Worm (Caenorhabditis elegans) whole organism, L3 larva: ENCODE data around the gene idpc-2.

Experiments
- R02D3.7 ChIP-seq: fragments of 150-350 bp; optimal IDR thresholded peaks from 2 replicates; lab custom pipeline; 2014; ENCODE audit warnings: missing biosample characterization, missing genetic modification characterization
- ZK546.5 ChIP-seq: sonication (generic microtip); optimal IDR thresholded peaks from 2 replicates; lab custom pipeline; 2017; ENCODE audit warnings: missing biosample characterization, missing genetic modification characterization
- aly-2 ChIP-seq: fragments of 150-350 bp; optimal IDR thresholded peaks from 2 replicates; lab custom pipeline; 2014; ENCODE audit warnings: missing biosample characterization, missing genetic modification characterization
- ama-1 ChIP-seq: fragments of 150-350 bp; optimal IDR thresholded peaks from 2 replicates; lab custom pipeline; 2018
- ceh-16 ChIP-seq: sonication (generic microtip); optimal IDR thresholded peaks from 2 replicates; lab custom pipeline; 2017; ENCODE audit warnings: missing biosample characterization, missing genetic modification characterization
- ceh-28 ChIP-seq: fragments of 150-350 bp; optimal IDR thresholded peaks from 2 replicates; lab custom pipeline; 2014; ENCODE audit warnings: missing biosample characterization, missing genetic modification reagents, missing genetic modification characterization
- ceh-82 ChIP-seq: fragments of 150-350 bp; optimal IDR thresholded peaks from 2 replicates; lab custom pipeline; 2014; ENCODE audit warnings: missing biosample characterization, missing genetic modification characterization
- ceh-9 ChIP-seq: sonication (generic microtip); optimal IDR thresholded peaks from 2 replicates; lab custom pipeline; 2018; ENCODE audit warnings: missing biosample characterization, missing genetic modification characterization
- daf-12 ChIP-seq: fragments of 150-350 bp; optimal IDR thresholded peaks from 2 replicates; lab custom pipeline; 2014; ENCODE audit warnings: missing biosample characterization, missing genetic modification reagents, missing genetic modification characterization
- egl-27 ChIP-seq: sonication (generic microtip); optimal IDR thresholded peaks from 4 replicates; lab custom pipeline; 2017; ENCODE audit warnings: missing biosample characterization, missing genetic modification reagents, missing genetic modification characterization
- egl-5 ChIP-seq: fragments of 150-350 bp; optimal IDR thresholded peaks from 2 replicates; lab custom pipeline; 2017; ENCODE audit warnings: missing biosample characterization, missing genetic modification reagents, missing genetic modification characterization, inconsistent platforms
- elt-1 ChIP-seq: fragments of 150-350 bp; optimal IDR thresholded peaks from 2 replicates; lab custom pipeline; 2014; ENCODE audit warnings: missing biosample characterization, missing genetic modification characterization
- elt-2 ChIP-seq: sonication (generic microtip); optimal IDR thresholded peaks from 2 replicates; lab custom pipeline; 2016; ENCODE audit warnings: missing genetic modification reagents, mild to moderate bottlenecking, missing genetic modification characterization, missing compliant biosample characterization
- elt-3 ChIP-seq, 3 experiments: fragments of 150-350 bp in 1 of 3; sonication (generic microtip) in 2 of 3; optimal IDR thresholded peaks; 2 replicates in 2 of 3; 4 replicates in 1 of 3; lab custom pipeline; 2014 to 2017; ENCODE audit warnings: missing biosample characterization in 3 of 3, missing genetic modification characterization in 3 of 3
- eor-1 ChIP-seq, 2 experiments: fragments of 150-350 bp; optimal IDR thresholded peaks; 2 replicates each; lab custom pipeline; 2014 to 2018; ENCODE audit warnings: missing biosample characterization in 2 of 2, missing genetic modification characterization in 2 of 2
- fkh-10 ChIP-seq: sonication (generic microtip); optimal IDR thresholded peaks from 2 replicates; lab custom pipeline; 2017; ENCODE audit warnings: missing biosample characterization, missing genetic modification reagents, missing genetic modification characterization
- fkh-2 ChIP-seq: fragments of 150-350 bp; optimal IDR thresholded peaks from 2 replicates; lab custom pipeline; 2014; ENCODE audit warnings: missing biosample characterization, missing genetic modification reagents, missing genetic modification characterization
- fos-1 ChIP-seq: fragments of 150-350 bp; optimal IDR thresholded peaks from 2 replicates; lab custom pipeline; 2014; ENCODE audit warnings: missing biosample characterization, missing genetic modification characterization
- hmg-11 ChIP-seq: sonication (generic microtip); optimal IDR thresholded peaks from 2 replicates; lab custom pipeline; 2016; ENCODE audit warnings: missing genetic modification characterization, missing compliant biosample characterization
- jun-1 ChIP-seq: fragments of 150-350 bp; optimal IDR thresholded peaks from 2 replicates; lab custom pipeline; 2014; ENCODE audit warnings: missing biosample characterization, missing genetic modification reagents, missing genetic modification characterization
- lin-15B ChIP-seq: fragments of 150-350 bp; optimal IDR thresholded peaks from 2 replicates; lab custom pipeline; 2014; ENCODE audit warnings: missing biosample characterization, missing genetic modification characterization
- lin-39 ChIP-seq: fragments of 150-350 bp; optimal IDR thresholded peaks from 2 replicates; lab custom pipeline; 2018; ENCODE audit warnings: missing biosample characterization, missing genetic modification reagents, missing genetic modification characterization
- lsy-12 ChIP-seq: sonication (generic microtip); optimal IDR thresholded peaks from 2 replicates; lab custom pipeline; 2016; ENCODE audit warnings: mild to moderate bottlenecking, missing genetic modification characterization, missing compliant biosample characterization
- mdl-1 ChIP-seq: fragments of 150-350 bp; optimal IDR thresholded peaks from 2 replicates; lab custom pipeline; 2014; ENCODE audit warnings: missing biosample characterization, missing genetic modification characterization
- mml-1 ChIP-seq: fragments of 150-350 bp; sonication (generic microtip); optimal IDR thresholded peaks from 3 replicates; lab custom pipeline; 2014; ENCODE audit warnings: missing biosample characterization, missing genetic modification characterization
- nfya-1 ChIP-seq: sonication (generic microtip); optimal IDR thresholded peaks from 2 replicates; lab custom pipeline; 2017; ENCODE audit warnings: missing genetic modification characterization, mild to moderate bottlenecking, missing compliant biosample characterization, antibody characterized with exemption, moderate library complexity; ENCODE audit not compliant: insufficient read depth
- nhr-11 ChIP-seq: fragments of 150-350 bp; optimal IDR thresholded peaks from 2 replicates; lab custom pipeline; 2014; ENCODE audit warnings: missing biosample characterization, missing genetic modification characterization
- nhr-12 ChIP-seq: fragments of 150-350 bp; optimal IDR thresholded peaks from 2 replicates; lab custom pipeline; 2014; ENCODE audit warnings: missing biosample characterization, missing genetic modification characterization
- nhr-23 ChIP-seq: fragments of 150-350 bp; optimal IDR thresholded peaks from 2 replicates; lab custom pipeline; 2014; ENCODE audit warnings: missing biosample characterization, missing genetic modification reagents, missing genetic modification characterization
- nhr-237 ChIP-seq: fragments of 150-350 bp; optimal IDR thresholded peaks from 2 replicates; lab custom pipeline; 2014; ENCODE audit warnings: missing biosample characterization, missing genetic modification characterization
- nhr-25 ChIP-seq: sonication (generic microtip); optimal IDR thresholded peaks from 2 replicates; lab custom pipeline; 2017; ENCODE audit warnings: missing biosample characterization, missing genetic modification characterization
- nhr-28 ChIP-seq: fragments of 150-350 bp; optimal IDR thresholded peaks from 2 replicates; lab custom pipeline; 2014; ENCODE audit warnings: missing biosample characterization, missing genetic modification characterization
- nhr-43 ChIP-seq: sonication (generic microtip); optimal IDR thresholded peaks from 2 replicates; lab custom pipeline; 2016; ENCODE audit warnings: mild to moderate bottlenecking, missing genetic modification characterization, missing compliant biosample characterization; ENCODE audit not compliant: poor library complexity, severe bottlenecking
- nhr-67 ChIP-seq: fragments of 150-350 bp; optimal IDR thresholded peaks from 2 replicates; lab custom pipeline; 2014; ENCODE audit warnings: missing biosample characterization, missing genetic modification characterization
- nhr-76 ChIP-seq: fragments of 150-350 bp; sonication (generic microtip); optimal IDR thresholded peaks from 5 replicates; lab custom pipeline; 2014; ENCODE audit warnings: missing biosample characterization, missing genetic modification characterization
- nhr-77 ChIP-seq: fragments of 150-350 bp; optimal IDR thresholded peaks from 2 replicates; lab custom pipeline; 2014; ENCODE audit warnings: missing biosample characterization, missing genetic modification characterization
- pha-4 ChIP-seq: fragments of 150-350 bp; optimal IDR thresholded peaks from 2 replicates; lab custom pipeline; 2014; ENCODE audit warnings: missing biosample characterization, missing genetic modification reagents, missing genetic modification characterization
- pqm-1 ChIP-seq: fragments of 150-350 bp; optimal IDR thresholded peaks from 2 replicates; lab custom pipeline; 2017; ENCODE audit warnings: missing biosample characterization, missing genetic modification characterization, inconsistent platforms
- sea-2 ChIP-seq: fragments of 150-350 bp; sonication (generic microtip); optimal IDR thresholded peaks from 4 replicates; lab custom pipeline; 2014; ENCODE audit warnings: missing biosample characterization, missing genetic modification reagents, missing genetic modification characterization
- skn-1 ChIP-seq: fragments of 150-350 bp; optimal IDR thresholded peaks from 2 replicates; lab custom pipeline; 2014; ENCODE audit warnings: missing biosample characterization, missing genetic modification characterization
- snpc-4 ChIP-seq: fragments of 150-350 bp; optimal IDR thresholded peaks from 2 replicates; lab custom pipeline; 2014; ENCODE audit warnings: missing biosample characterization, missing genetic modification characterization
- tbx-2 ChIP-seq: sonication (generic microtip); optimal IDR thresholded peaks from 2 replicates; lab custom pipeline; 2016; ENCODE audit warnings: mild to moderate bottlenecking, missing genetic modification characterization, missing compliant biosample characterization
- unc-39 ChIP-seq: sonication (generic microtip); optimal IDR thresholded peaks from 4 replicates; lab custom pipeline; 2017; ENCODE audit warnings: missing biosample characterization, missing genetic modification characterization
- unc-62 ChIP-seq: fragments of 150-350 bp; sonication (generic microtip); optimal IDR thresholded peaks from 4 replicates; lab custom pipeline; 2014; ENCODE audit warnings: missing biosample characterization, missing genetic modification reagents, missing genetic modification characterization
- zag-1 ChIP-seq: fragments of 150-350 bp; optimal IDR thresholded peaks from 2 replicates; lab custom pipeline; 2014; ENCODE audit warnings: missing biosample characterization, missing genetic modification characterization
- ztf-11 ChIP-seq: fragments of 150-350 bp; optimal IDR thresholded peaks from 2 replicates; lab custom pipeline; 2014; ENCODE audit warnings: missing biosample characterization, missing genetic modification characterization
- ztf-4 ChIP-seq: fragments of 150-350 bp; optimal IDR thresholded peaks from 2 replicates; lab custom pipeline; 2014; ENCODE audit warnings: missing biosample characterization, missing genetic modification characterization

The idpc-2 gene

DNA sequence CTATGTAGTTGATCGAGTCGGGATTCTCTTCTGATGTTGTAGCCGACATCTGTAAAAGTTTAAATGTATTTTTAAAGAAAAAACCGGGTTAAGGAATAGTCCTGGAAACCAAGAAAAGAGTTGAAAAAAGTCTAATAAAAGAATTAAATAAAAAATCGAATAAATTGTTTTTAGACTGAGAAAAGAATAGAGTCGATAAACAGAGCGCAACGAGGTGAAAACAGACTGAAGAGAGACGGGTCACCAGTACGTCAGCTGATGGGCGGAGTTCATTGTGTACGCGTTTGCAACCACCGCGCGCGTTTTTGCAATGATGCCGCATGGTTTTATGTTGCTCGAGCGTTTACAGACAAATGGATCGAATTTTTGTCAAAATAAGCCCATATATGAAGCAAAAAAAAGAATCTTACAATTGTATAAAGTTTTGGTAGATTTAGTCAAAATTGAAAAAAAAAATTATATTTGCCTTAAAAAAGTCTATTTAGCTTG, 10.2 kb upstream of the idpc-2 start, which contains the start of gene atg-18:
TSS of gene atg-18 (minus strand) at position 51 of the 489 bp plus-strand sequence.
- TF ChIP-seq egl-27 (tag; lab: Kevin White, UChicago) (no peak), nhr-28 (tag; lab: Kevin White, UChicago) (no peak), fkh-10 (no peak), hmg-11 (tag; lab: Kevin White, UChicago) (peak; percentile 72), pqm-1 (tag; lab: Kevin White, UChicago) (peak; percentile 40), nhr-43 (peak; percentile 64), fkh-2 (tag; lab: Kevin White, UChicago) (no peak), snpc-4 (tag; lab: Kevin White, UChicago) (peak; percentile 72), elt-2 (tag; lab: Kevin White, UChicago) (peak; percentile 63), nhr-23 (peak; percentile 75), nhr-11 (no peak), lin-15B (tag; lab: Kevin White, UChicago) (peak; percentile 18), skn-1 (tag; lab: Kevin White, UChicago) (no peak), ceh-9 (tag; lab: Kevin White, UChicago) (no peak), nhr-77 (tag; lab: Kevin White, UChicago) (no peak), mml-1 (tag; lab: Kevin White, UChicago) (no peak), eor-1 (tag; optimal IDR thresholded peaks at IDR 0.05; lab: Kevin White, UChicago) (no peak), sea-2 (GFP tag; lab: Kevin White, UChicago) (no peak), lin-39 (tag; lab: Kevin White, UChicago) (peak; percentile 37), elt-3 (tag; optimal IDR thresholded peaks at IDR 0.05; lab: Kevin White, UChicago) (no peak), ZK546.5 (no peak), ztf-4 (no peak), R02D3.7 (tag; lab: Kevin White, UChicago) (no peak), nhr-12 (no peak), nfya-1 (tag; lab: Kevin White, UChicago) (peak; percentile 75), fos-1 (tag; lab: Kevin White, UChicago) (no peak), daf-12 (tag; lab: Kevin White, UChicago) (no peak), zag-1 (tag; lab: Kevin White, UChicago) (no peak), tbx-2 (tag; lab: Kevin White, UChicago) (no peak), aly-2 (tag; lab: Kevin White, UChicago) (no peak), pha-4 (tag; lab: Kevin White, UChicago) (peak; percentile 91), nhr-237 (tag; lab: Kevin White, UChicago) (no peak), ceh-16 (no peak), egl-5 (tag; lab: Kevin White, UChicago) (peak; percentile 74), lsy-12 (tag; lab: Kevin White, UChicago) (no peak), unc-62 (no peak), jun-1 (tag; lab: Kevin White, UChicago) (no peak), mdl-1 (tag; lab: Kevin White, UChicago) (no peak), nhr-76 (tag; lab: Kevin White, UChicago) (no peak), ceh-82 (tag; lab: Kevin White, UChicago) (no peak), ceh-28 (tag; lab: Kevin White, UChicago) (peak; percentile 29), unc-39 (tag; lab: Kevin White, UChicago) (no peak), nhr-25 (tag; lab: Kevin White, UChicago) (peak; percentile 70), elt-1 (peak; percentile 11), nhr-67 (tag; lab: Kevin White, UChicago) (no peak), ztf-11 (tag; lab: Kevin White, UChicago) (no peak), ama-1 (lab: Kevin White, UChicago) (no peak)
